Fruit fly (Drosophila melanogaster) whole organism, embryonic: ENCODE results near the gene jus.

ENCODE experiments used
- ATbp ChIP-seq: fragments of 200-800 bp; sonication (Bioruptor generic); optimal IDR thresholded peaks from 2 replicates; lab custom pipeline; 2017; ENCODE audit warnings: missing biosample characterization, mild to moderate bottlenecking, missing genetic modification characterization, missing genetic modification reagents
- Blimp-1 ChIP-seq: fragments of 200-800 bp; sonication (Bioruptor generic); optimal IDR thresholded peaks from 3 replicates; lab custom pipeline; 2018; ENCODE audit warnings: missing biosample characterization, missing genetic modification characterization, mild to moderate bottlenecking, moderate library complexity, missing genetic modification reagents
- BtbVII ChIP-seq: fragments of 200-800 bp; sonication (Bioruptor generic); optimal IDR thresholded peaks from 3 replicates; lab custom pipeline; 2017; ENCODE audit warnings: missing biosample characterization, mild to moderate bottlenecking, missing genetic modification characterization
- CG1024 ChIP-seq: fragments of 200-800 bp; sonication (Bioruptor generic); IDR thresholded peaks from 2 replicates; pipeline ENCODE4 v1.3.6; 2022; ENCODE audit warnings: missing biosample characterization, missing genetic modification characterization
- CG10274 ChIP-seq: fragments of 200-800 bp; sonication (Bioruptor generic); optimal IDR thresholded peaks from 3 replicates; lab custom pipeline; 2017; ENCODE audit warnings: missing biosample characterization, mild to moderate bottlenecking, missing genetic modification characterization
- CG10565 ChIP-seq: fragments of 200-800 bp; sonication (Bioruptor generic); optimal IDR thresholded peaks from 3 replicates; lab custom pipeline; 2016; ENCODE audit warnings: missing biosample characterization, mild to moderate bottlenecking, missing genetic modification characterization
- CG10654 ChIP-seq: fragments of 200-800 bp; sonication (Bioruptor generic); optimal IDR thresholded peaks from 2 replicates; lab custom pipeline; 2016; ENCODE audit warnings: missing biosample characterization, missing genetic modification characterization
- CG11247 ChIP-seq: fragments of 200-800 bp; sonication (Bioruptor generic); IDR thresholded peaks from 2 replicates; pipeline ENCODE4 v1.3.6; 2022; ENCODE audit warnings: missing biosample characterization, missing genetic modification characterization
- CG12391 ChIP-seq: fragments of 200-800 bp; sonication (Bioruptor generic); optimal IDR thresholded peaks from 3 replicates; lab custom pipeline; 2018; ENCODE audit warnings: missing biosample characterization, mild to moderate bottlenecking, missing genetic modification characterization, moderate library complexity
- CG13624 ChIP-seq: fragments of 200-800 bp; sonication (Bioruptor generic); optimal IDR thresholded peaks from 2 replicates; lab custom pipeline; 2016; ENCODE audit warnings: missing biosample characterization, missing genetic modification characterization
- CG2199 ChIP-seq: fragments of 200-800 bp; sonication (Bioruptor generic); IDR thresholded peaks from 3 replicates; pipeline ENCODE4 v1.3.6; 2022; ENCODE audit warnings: missing biosample characterization, missing genetic modification characterization
- CG2712 ChIP-seq: fragments of 200-800 bp; optimal IDR thresholded peaks from 3 replicates; lab custom pipeline; 2019; ENCODE audit warnings: missing biosample characterization, mild to moderate bottlenecking, missing genetic modification characterization, moderate library complexity
- CG30431 ChIP-seq: fragments of 200-800 bp; sonication (Bioruptor generic); optimal IDR thresholded peaks from 2 replicates; lab custom pipeline; 2017; ENCODE audit warnings: missing biosample characterization, missing genetic modification characterization
- CG33213 ChIP-seq: fragments of 200-800 bp; sonication (Bioruptor generic); optimal IDR thresholded peaks from 3 replicates; lab custom pipeline; 2016; ENCODE audit warnings: missing biosample characterization, missing genetic modification characterization
- CG3838 ChIP-seq: fragments of 200-800 bp; sonication (Bioruptor generic); optimal IDR thresholded peaks from 3 replicates; lab custom pipeline; 2016; ENCODE audit warnings: missing biosample characterization, missing genetic modification characterization
- CG4707 ChIP-seq: fragments of 200-800 bp; sonication (Bioruptor generic); optimal IDR thresholded peaks from 2 replicates; lab custom pipeline; 2018; ENCODE audit warnings: missing biosample characterization, mild to moderate bottlenecking, missing genetic modification characterization, moderate library complexity
- CG5245 ChIP-seq: fragments of 200-800 bp; sonication (Bioruptor generic); optimal IDR thresholded peaks from 3 replicates; lab custom pipeline; 2016; ENCODE audit warnings: missing biosample characterization, missing genetic modification characterization
- CG6272 ChIP-seq: fragments of 200-800 bp; sonication (Bioruptor generic); IDR thresholded peaks from 2 replicates; pipeline ENCODE4 v1.3.6; 2022; ENCODE audit warnings: missing biosample characterization, missing genetic modification characterization
- CG7271 ChIP-seq: fragments of 200-800 bp; sonication (Bioruptor generic); optimal IDR thresholded peaks from 2 replicates; lab custom pipeline; 2018; ENCODE audit warnings: missing biosample characterization, mild to moderate bottlenecking, missing genetic modification characterization, moderate library complexity
- CG7963 ChIP-seq: fragments of 200-800 bp; sonication (Bioruptor generic); IDR thresholded peaks from 3 replicates; pipeline ENCODE4 v1.3.6; 2022; ENCODE audit warnings: missing biosample characterization, missing genetic modification characterization; ENCODE audit not compliant: partially characterized antibody
- Chrac-16 ChIP-seq: fragments of 200-800 bp; sonication (Bioruptor generic); optimal IDR thresholded peaks from 3 replicates; lab custom pipeline; 2016; ENCODE audit warnings: missing biosample characterization, missing genetic modification characterization
- E2f1 ChIP-seq: fragments of 200-800 bp; sonication (Bioruptor generic); IDR thresholded peaks from 2 replicates; pipeline ENCODE4 v1.3.6; 2022; ENCODE audit warnings: missing biosample characterization, missing genetic modification characterization
- HLH4C ChIP-seq: fragments of 200-800 bp; sonication (Bioruptor generic); IDR thresholded peaks from 3 replicates; pipeline ENCODE4 v1.3.6; 2022; ENCODE audit warnings: missing biosample characterization, missing genetic modification characterization; ENCODE audit not compliant: partially characterized antibody
- HLH54F ChIP-seq: fragments of 200-800 bp; sonication (Bioruptor generic); optimal IDR thresholded peaks from 3 replicates; lab custom pipeline; 2016; ENCODE audit warnings: missing biosample characterization, missing genetic modification characterization
- Hr3 ChIP-seq: fragments of 200-800 bp; sonication (Bioruptor generic); optimal IDR thresholded peaks from 3 replicates; lab custom pipeline; 2016; ENCODE audit warnings: missing biosample characterization, missing genetic modification characterization
- Lhr ChIP-seq: fragments of 200-800 bp; sonication (Bioruptor generic); optimal IDR thresholded peaks from 3 replicates; lab custom pipeline; 2017; ENCODE audit warnings: mild to moderate bottlenecking, missing biosample characterization, missing genetic modification reagents, missing genetic modification characterization
- MESR4 ChIP-seq: fragments of 200-800 bp; sonication (Bioruptor generic); optimal IDR thresholded peaks from 2 replicates; lab custom pipeline; 2018; ENCODE audit warnings: missing biosample characterization, mild to moderate bottlenecking, missing genetic modification characterization, moderate library complexity
- Meics ChIP-seq: fragments of 200-800 bp; sonication (Bioruptor generic); optimal IDR thresholded peaks from 2 replicates; lab custom pipeline; 2017; ENCODE audit warnings: missing biosample characterization, mild to moderate bottlenecking, missing genetic modification characterization
- NC2β ChIP-seq: fragments of 200-800 bp; sonication (Bioruptor generic); optimal IDR thresholded peaks from 2 replicates; lab custom pipeline; 2016; ENCODE audit warnings: missing biosample characterization, missing genetic modification characterization
- Oli ChIP-seq: fragments of 200-800 bp; sonication (Bioruptor generic); optimal IDR thresholded peaks from 2 replicates; lab custom pipeline; 2018; ENCODE audit warnings: missing biosample characterization, mild to moderate bottlenecking, missing genetic modification characterization, moderate library complexity
- Pdp1 ChIP-seq, 2 experiments: fragments of 200-800 bp; sonication (Bioruptor generic); optimal IDR thresholded peaks; 3 replicates each; lab custom pipeline; 2016; ENCODE audit warnings: missing biosample characterization in 2 of 2, missing genetic modification characterization in 2 of 2, mild to moderate bottlenecking in 1 of 2, moderate library complexity in 1 of 2
- Sry-β ChIP-seq: fragments of 200-800 bp; sonication (Bioruptor generic); optimal IDR thresholded peaks from 2 replicates; lab custom pipeline; 2018; ENCODE audit warnings: missing biosample characterization, mild to moderate bottlenecking, missing genetic modification characterization, moderate library complexity
- Stat92E ChIP-seq, 3 experiments: fragments of >200 bp in 2 of 3; fragments of 200-800 bp in 1 of 3; sonication (Bioruptor generic) in 1 of 3; optimal IDR thresholded peaks; 2 replicates each; lab custom pipeline; 2017 to 2019; ENCODE audit warnings: missing biosample characterization in 3 of 3, missing genetic modification characterization in 3 of 3, mild to moderate bottlenecking in 1 of 3, moderate library complexity in 1 of 3
- Vsx1 ChIP-seq: fragments of 200-800 bp; sonication (Bioruptor generic); optimal IDR thresholded peaks from 2 replicates; lab custom pipeline; 2017; ENCODE audit warnings: missing biosample characterization, mild to moderate bottlenecking, missing genetic modification characterization, missing genetic modification reagents
- ac ChIP-seq: fragments of 200-800 bp; sonication (Bioruptor generic); optimal IDR thresholded peaks from 3 replicates; lab custom pipeline; 2017; ENCODE audit warnings: missing biosample characterization, mild to moderate bottlenecking, missing genetic modification characterization
- amos ChIP-seq: fragments of 200-800 bp; sonication (Bioruptor generic); IDR thresholded peaks from 2 replicates; pipeline ENCODE4 v1.3.6; 2022; ENCODE audit warnings: missing biosample characterization, missing genetic modification characterization; ENCODE audit not compliant: partially characterized antibody
- cg ChIP-seq: fragments of 200-800 bp; sonication (Bioruptor generic); optimal IDR thresholded peaks from 3 replicates; lab custom pipeline; 2019; ENCODE audit warnings: missing biosample characterization, mild to moderate bottlenecking, missing genetic modification characterization, moderate library complexity
- da ChIP-seq: fragments of 200-800 bp; sonication (Bioruptor generic); optimal IDR thresholded peaks from 2 replicates; lab custom pipeline; 2016; ENCODE audit warnings: missing biosample characterization, missing genetic modification characterization
- ewg ChIP-seq: fragments of 200-800 bp; sonication (Bioruptor generic); optimal IDR thresholded peaks from 3 replicates; lab custom pipeline; 2017; ENCODE audit warnings: mild to moderate bottlenecking, missing biosample characterization, missing genetic modification reagents, missing genetic modification characterization
- gce ChIP-seq: fragments of 200-800 bp; sonication (Bioruptor generic); IDR thresholded peaks from 3 replicates; pipeline ENCODE4 v1.3.6; 2022; ENCODE audit warnings: missing biosample characterization, missing genetic modification characterization
- gro ChIP-seq: fragments of 200-800 bp; sonication (Bioruptor generic); optimal IDR thresholded peaks from 2 replicates; lab custom pipeline; 2016; ENCODE audit warnings: missing biosample characterization, missing genetic modification characterization
- h ChIP-seq: fragments of >200 bp; optimal IDR thresholded peaks from 2 replicates; lab custom pipeline; 2017
- kay ChIP-seq: fragments of 200-800 bp; sonication (Bioruptor generic); optimal IDR thresholded peaks from 2 replicates; lab custom pipeline; 2016; ENCODE audit warnings: missing biosample characterization, missing genetic modification characterization
- lola ChIP-seq, 3 experiments: fragments of >200 bp in 2 of 3; fragments of 200-800 bp in 1 of 3; sonication (Bioruptor generic) in 1 of 3; optimal IDR thresholded peaks; 2 replicates each; lab custom pipeline; 2017 to 2019; ENCODE audit warnings: missing biosample characterization in 3 of 3, missing genetic modification characterization in 3 of 3, mild to moderate bottlenecking in 1 of 3, moderate library complexity in 1 of 3
- luna ChIP-seq: fragments of 200-800 bp; sonication (Bioruptor generic); optimal IDR thresholded peaks from 2 replicates; lab custom pipeline; 2016; ENCODE audit warnings: missing biosample characterization, missing genetic modification characterization
- mam ChIP-seq: fragments of 200-800 bp; sonication (Bioruptor generic); optimal IDR thresholded peaks from 3 replicates; lab custom pipeline; 2016; ENCODE audit warnings: missing biosample characterization, missing genetic modification characterization
- slp2 ChIP-seq: fragments of 200-800 bp; sonication (Bioruptor generic); optimal IDR thresholded peaks from 2 replicates; lab custom pipeline; 2016; ENCODE audit warnings: missing biosample characterization, missing genetic modification characterization
- usp ChIP-seq: fragments of >200 bp; optimal IDR thresholded peaks from 2 replicates; lab custom pipeline; 2017; ENCODE audit warnings: missing biosample characterization, missing genetic modification characterization

The jus gene

DNA sequence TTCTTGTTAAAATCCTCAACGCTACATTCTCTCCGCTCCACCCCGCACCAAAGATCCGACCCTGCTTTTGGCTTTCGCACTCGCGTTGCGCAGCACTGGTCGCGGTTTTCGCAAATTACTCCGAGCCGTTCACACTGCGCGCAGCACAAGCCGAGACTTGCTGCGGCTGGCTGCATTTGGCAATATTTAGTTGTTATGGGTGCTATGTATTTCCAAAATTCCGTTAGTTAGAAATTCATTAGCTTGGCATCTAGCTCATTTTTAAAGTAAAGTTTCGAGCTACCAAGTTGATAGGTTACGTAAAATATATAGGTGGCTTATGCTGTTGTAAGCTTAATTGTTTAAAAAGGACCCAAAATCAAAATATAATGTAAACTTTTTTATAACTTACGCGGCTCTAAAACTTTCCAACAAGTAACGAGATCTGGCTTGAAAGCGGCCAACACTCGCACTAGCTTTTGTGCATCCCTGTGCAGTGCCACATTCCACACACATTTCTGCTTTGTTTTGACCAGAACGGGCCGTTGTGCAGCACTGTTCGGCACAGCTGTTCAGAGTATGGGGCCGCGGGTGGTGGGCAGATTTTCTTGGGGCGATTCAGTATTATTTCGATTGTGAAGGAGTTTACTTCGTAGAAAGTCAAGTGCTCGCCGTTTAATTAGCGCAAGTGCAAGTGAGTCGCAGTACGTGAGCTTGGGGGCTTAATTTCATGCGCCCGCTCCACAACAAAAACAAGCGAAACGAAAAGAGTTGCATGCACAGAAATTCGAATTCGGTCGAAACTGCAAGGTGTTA, 71.8 kb downstream of the jus start, which contains the start of the genes yem and Ctl2 (continued):
- peak; percentile 40; the same call in 1 of the 2 replicates for TF ChIP-seq amos
- TF ChIP-seq cg (GFP tag; lab: Kevin White, UChicago): no peak
- no peak for TF ChIP-seq ac (GFP tag; lab: Kevin White, UChicago)
- no peak for TF ChIP-seq h (lab: Kevin White, UChicago)
- peak; percentile 45 for TF ChIP-seq CG10654 (GFP tag; lab: Kevin White, UChicago)
- peak; percentile 51 for TF ChIP-seq Oli (tag; lab: Kevin White, UChicago)
- TF ChIP-seq da (GFP tag; lab: Kevin White, UChicago): peak; percentile 67
- TF ChIP-seq CG4707 (GFP tag; lab: Kevin White, UChicago): no peak
- peak; percentile 29; the same call in 1 of the 3 replicates for TF ChIP-seq gce (GFP tag; lab: Robert Waterston, UW)
- TF ChIP-seq CG7963 (GFP tag; lab: Robert Waterston, UW): no peak
- peak; percentile 86 for TF ChIP-seq slp2
- no peak for TF ChIP-seq Stat92E (GFP tag; optimal IDR thresholded peaks at IDR 0.05; lab: Kevin White, UChicago)
- TF ChIP-seq ATbp: peak; percentile 19
- no peak for TF ChIP-seq usp (GFP tag; lab: Kevin White, UChicago)
- peak; percentile 83 for TF ChIP-seq mam (GFP tag; lab: Kevin White, UChicago)
- peak; percentile 41 for TF ChIP-seq MESR4 (GFP tag; lab: Kevin White, UChicago)
- peak; percentile 31 for TF ChIP-seq luna (GFP tag; lab: Kevin White, UChicago)
- TF ChIP-seq Vsx1 (GFP tag; lab: Kevin White, UChicago): no peak
- peak; percentile 84 to 88 for TF ChIP-seq Pdp1 (GFP tag; optimal IDR thresholded peaks at IDR 0.05; lab: Kevin White, UChicago)
- peak; percentile 25; the same call in 1 of the 2 replicates for TF ChIP-seq CG1024
- peak; percentile 72 for TF ChIP-seq CG12391
- peak; percentile 84 for TF ChIP-seq gro (GFP tag; lab: Kevin White, UChicago)
- peak; percentile 78 for TF ChIP-seq Hr3 (GFP tag; lab: Kevin White, UChicago)
- peak; percentile 59 for TF ChIP-seq NC2β (GFP tag; lab: Kevin White, UChicago)
- TF ChIP-seq lola (GFP tag; optimal IDR thresholded peaks at IDR 0.05; lab: Kevin White, UChicago): peak in 1 of 3 experiments; percentile 69
- TF ChIP-seq CG10274 (GFP tag; lab: Kevin White, UChicago): peak; percentile 40
- TF ChIP-seq ewg: peak; percentile 61
- TF ChIP-seq BtbVII (GFP tag; lab: Kevin White, UChicago): peak; percentile 34
- peak; percentile 93 for TF ChIP-seq HLH54F (GFP tag; lab: Kevin White, UChicago)
- TF ChIP-seq CG10565 (GFP tag; lab: Kevin White, UChicago): no peak
- TF ChIP-seq CG13624 (GFP tag; lab: Kevin White, UChicago): peak; percentile 87
- peak; percentile 63 for TF ChIP-seq CG3838 (GFP tag; lab: Kevin White, UChicago)
- peak; percentile 25 for TF ChIP-seq CG33213 (GFP tag; lab: Kevin White, UChicago)
- peak; percentile 68 for TF ChIP-seq CG2712
- TF ChIP-seq E2f1: peak; percentile 39
- TF ChIP-seq Sry-β (GFP tag; lab: Kevin White, UChicago): peak; percentile 93
- peak; percentile 23 for TF ChIP-seq Blimp-1 (GFP tag; lab: Kevin White, UChicago)
- no peak for TF ChIP-seq HLH4C
- TF ChIP-seq CG11247 (GFP tag; lab: Robert Waterston, UW): peak; percentile 50
- peak; percentile 60 for TF ChIP-seq CG5245 (GFP tag; lab: Kevin White, UChicago)
- peak; percentile 77 for TF ChIP-seq Meics
- TF ChIP-seq CG2199: peak; percentile 23; the same call in 2 of the 3 replicates
- peak; percentile 71 for TF ChIP-seq Chrac-16 (GFP tag; lab: Kevin White, UChicago)
- TF ChIP-seq CG30431 (GFP tag; lab: Kevin White, UChicago): peak; percentile 56
- TF ChIP-seq kay (GFP tag; lab: Kevin White, UChicago): peak; percentile 64
- no peak for TF ChIP-seq CG7271
- TF ChIP-seq Lhr (GFP tag; lab: Kevin White, UChicago): peak; percentile 68
- peak; percentile 67; the same call in 1 of the 2 replicates for TF ChIP-seq CG6272 (GFP tag; lab: Robert Waterston, UW)
